Fruit fly (Drosophila melanogaster): ENCODE results near the gene RpL13.

RpL13 gene

DNA sequence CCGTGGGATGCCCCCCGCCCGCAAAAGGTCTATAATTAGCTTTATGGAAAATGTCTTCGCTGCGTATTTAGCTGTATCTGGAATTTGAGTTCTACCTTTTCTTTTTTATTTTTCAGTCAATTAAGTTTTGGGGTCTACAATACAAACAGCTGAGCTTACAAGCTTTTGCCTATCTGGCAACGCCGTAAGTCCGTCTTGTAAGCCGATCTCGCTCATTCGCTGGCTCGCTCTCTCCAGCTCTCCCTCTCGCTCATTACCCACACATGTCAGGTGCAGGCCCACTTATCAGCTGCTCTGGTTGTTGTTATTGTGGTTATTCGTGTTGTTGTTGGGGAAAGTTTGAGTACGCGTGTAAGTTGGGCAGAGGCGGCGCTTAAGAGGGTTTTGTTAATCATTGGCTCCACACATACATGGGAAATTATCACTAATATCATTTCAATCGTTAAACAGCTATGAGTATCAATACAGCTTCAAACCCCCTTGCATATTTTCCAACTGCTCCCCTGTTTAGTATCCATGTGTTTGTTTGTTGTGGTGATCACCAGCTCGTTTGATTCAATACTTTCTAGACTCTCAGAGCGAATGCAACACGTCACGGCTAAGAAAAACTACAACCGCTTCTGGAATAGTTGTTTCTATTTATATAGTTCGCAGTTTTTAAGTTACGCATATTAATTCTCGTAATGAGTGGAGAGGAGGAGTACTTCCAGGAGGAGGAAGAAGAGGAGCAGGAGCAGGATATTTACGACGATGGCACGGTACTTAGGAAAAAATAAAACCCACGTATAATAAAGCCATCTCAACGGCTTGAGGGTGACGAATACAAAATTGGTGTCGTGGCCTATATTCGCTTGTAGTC is 42.9 kb downstream of the RpL13 start:
- peak; percentile 99 for TF ChIP-seq CG4496 (GFP tag; IDR thresholded peaks at IDR 0.05)
- TF ChIP-seq Pif1A (GFP tag; optimal IDR thresholded peaks at IDR 0.05): peak; percentile 100
- peak; percentile 99 for TF ChIP-seq Snoo (tag; optimal IDR thresholded peaks at IDR 0.05)
- peak; percentile 99 for TF ChIP-seq CG15710 (tag; optimal IDR thresholded peaks at IDR 0.05)
- TF ChIP-seq CG13204 (GFP tag; optimal IDR thresholded peaks at IDR 0.05): peak; percentile 97
- no peak for TF ChIP-seq EcR (GFP tag; optimal IDR thresholded peaks at IDR 0.05)
- peak; percentile 92 for TF ChIP-seq D1 (tag; optimal IDR thresholded peaks at IDR 0.05)
- peak; percentile 99 for TF ChIP-seq CG9948 (tag; optimal IDR thresholded peaks at IDR 0.05)
- peak; percentile 99 for TF ChIP-seq Ets98B (GFP tag; IDR thresholded peaks at IDR 0.05)
- peak; percentile 99 for TF ChIP-seq CG14655 (GFP tag; optimal IDR thresholded peaks at IDR 0.05)
- peak; percentile 99 for TF ChIP-seq Pif1B (GFP tag; optimal IDR thresholded peaks at IDR 0.05)
- TF ChIP-seq fd96Ca (GFP tag; IDR thresholded peaks at IDR 0.05): peak; percentile 100
- peak; percentile 99 for TF ChIP-seq CG8301 (tag; optimal IDR thresholded peaks at IDR 0.05)
- TF ChIP-seq rn (GFP tag; IDR thresholded peaks at IDR 0.05): peak; percentile 99
- peak; percentile 99 for TF ChIP-seq gl (tag; optimal IDR thresholded peaks at IDR 0.05)
- peak; percentile 99 for TF ChIP-seq CG34367 (tag; optimal IDR thresholded peaks at IDR 0.05)
- TF ChIP-seq CG17806 (tag; optimal IDR thresholded peaks at IDR 0.05): peak; percentile 99
- TF ChIP-seq CG8159 (tag; optimal IDR thresholded peaks at IDR 0.05): peak; percentile 99
- peak; percentile 98 for TF ChIP-seq CG10348 (GFP tag; IDR thresholded peaks at IDR 0.05)
- TF ChIP-seq CG32121 (GFP tag; IDR thresholded peaks at IDR 0.05): peak; percentile 99
- peak; percentile 99 for TF ChIP-seq CG12605 (GFP tag; IDR thresholded peaks at IDR 0.05)

- TF ChIP-seq CG15710 (tag; optimal IDR thresholded peaks at IDR 0.05) (no peak), CG13204 (GFP tag; optimal IDR thresholded peaks at IDR 0.05) (no peak), CG14655 (GFP tag; optimal IDR thresholded peaks at IDR 0.05) (no peak), gl (tag; optimal IDR thresholded peaks at IDR 0.05) (no peak), CG8301 (tag; optimal IDR thresholded peaks at IDR 0.05) (no peak), D1 (tag; optimal IDR thresholded peaks at IDR 0.05) (no peak), EcR (GFP tag; optimal IDR thresholded peaks at IDR 0.05) (no peak), CG17806 (tag; optimal IDR thresholded peaks at IDR 0.05) (no peak), CG10348 (GFP tag; IDR thresholded peaks at IDR 0.05) (no peak)
These were observed 50.2 kb downstream of the RpL13 start, which contains the start of gene CG13131 for dm6 chr2L:10017363-10017762. TSS of gene CG13131 (minus strand) at chr2L:10017463.
